Worm (Caenorhabditis elegans) whole organism, L1 larva: Measurements from ENCODE around the gene mrpl-51.
A peak's percentile ranks its signal among the peaks of the same experiment; 100 is the strongest.

Experiments
- C16A3.4 ChIP-seq: fragments of 150-350 bp; optimal IDR thresholded peaks from 2 replicates; lab custom pipeline; 2014; ENCODE audit warnings: missing biosample characterization, missing genetic modification characterization
- F16B12.6 ChIP-seq: fragments of 150-350 bp; optimal IDR thresholded peaks from 2 replicates; lab custom pipeline; 2014; ENCODE audit warnings: missing biosample characterization, missing genetic modification characterization
- aly-2 ChIP-seq: fragments of 150-350 bp; optimal IDR thresholded peaks from 2 replicates; lab custom pipeline; 2014; ENCODE audit warnings: missing biosample characterization, missing genetic modification characterization
- ama-1 ChIP-seq: fragments of 150-350 bp; optimal IDR thresholded peaks from 2 replicates; lab custom pipeline; 2014
- blmp-1 ChIP-seq: fragments of 150-350 bp; optimal IDR thresholded peaks from 2 replicates; lab custom pipeline; 2014; ENCODE audit warnings: missing biosample characterization, missing genetic modification characterization
- ceh-8 ChIP-seq: fragments of 200-800 bp; sonication (Bioruptor generic); optimal IDR thresholded peaks from 2 replicates; lab custom pipeline; 2018; ENCODE audit warnings: mild to moderate bottlenecking, missing genetic modification characterization, moderate library complexity, missing compliant biosample characterization
- elt-3 ChIP-seq, 6 experiments: fragments of 150-350 bp in 1 of 6; sonication (generic microtip); optimal IDR thresholded peaks; 2 replicates each; lab custom pipeline; 2017 to 2018; ENCODE audit warnings: missing biosample characterization in 6 of 6, missing genetic modification characterization in 6 of 6, inconsistent platforms in 1 of 6
- fos-1 ChIP-seq: fragments of 150-350 bp; optimal IDR thresholded peaks from 2 replicates; lab custom pipeline; 2014; ENCODE audit warnings: missing biosample characterization, missing genetic modification characterization
- grh-1 ChIP-seq: fragments of 200-800 bp; sonication (Bioruptor generic); IDR thresholded peaks from 2 replicates; pipeline ENCODE4 v1.3.6; 2022; ENCODE audit warnings: missing genetic modification reagents, missing genetic modification characterization, missing compliant biosample characterization
- hlh-17 ChIP-seq: fragments of 200-800 bp; sonication (Bioruptor generic); optimal IDR thresholded peaks from 2 replicates; lab custom pipeline; 2018; ENCODE audit warnings: missing genetic modification characterization, mild to moderate bottlenecking, missing compliant biosample characterization, moderate library complexity, borderline replicate concordance
- hlh-4 ChIP-seq: sonication (generic microtip); optimal IDR thresholded peaks from 2 replicates; lab custom pipeline; 2016; ENCODE audit warnings: mild to moderate bottlenecking, missing genetic modification characterization, missing compliant biosample characterization
- hpl-2 ChIP-seq: fragments of 150-350 bp; optimal IDR thresholded peaks from 2 replicates; lab custom pipeline; 2014; ENCODE audit warnings: missing biosample characterization, missing genetic modification reagents, missing genetic modification characterization
- irx-1 ChIP-seq: sonication (generic microtip); optimal IDR thresholded peaks from 2 replicates; lab custom pipeline; 2016; ENCODE audit warnings: missing genetic modification characterization, missing compliant biosample characterization
- isw-1 ChIP-seq: fragments of 200-800 bp; sonication (Bioruptor generic); IDR thresholded peaks from 2 replicates; pipeline ENCODE4 v1.3.6; 2022; ENCODE audit warnings: missing genetic modification characterization, missing compliant biosample characterization
- jun-1 ChIP-seq: fragments of 150-350 bp; optimal IDR thresholded peaks from 2 replicates; lab custom pipeline; 2014; ENCODE audit warnings: missing biosample characterization, missing genetic modification reagents, missing genetic modification characterization
- lin-13 ChIP-seq: fragments of 150-350 bp; optimal IDR thresholded peaks from 2 replicates; lab custom pipeline; 2014; ENCODE audit warnings: missing biosample characterization, missing genetic modification reagents, missing genetic modification characterization
- lin-14 ChIP-seq: fragments of 200-800 bp; sonication (Bioruptor generic); optimal IDR thresholded peaks from 2 replicates; lab custom pipeline; 2018; ENCODE audit warnings: mild to moderate bottlenecking, missing genetic modification characterization, moderate library complexity, missing compliant biosample characterization
- lin-35 ChIP-seq, 2 experiments: fragments of 150-350 bp; optimal IDR thresholded peaks; 2 replicates each; lab custom pipeline; 2014; ENCODE audit warnings: missing biosample characterization in 2 of 2, missing genetic modification characterization in 2 of 2, missing genetic modification reagents in 2 of 2
- lin-39 ChIP-seq: fragments of 150-350 bp; optimal IDR thresholded peaks from 2 replicates; lab custom pipeline; 2014; ENCODE audit warnings: missing biosample characterization, missing genetic modification reagents, missing genetic modification characterization
- mab-9 ChIP-seq: fragments of 200-800 bp; sonication (Bioruptor generic); IDR thresholded peaks from 2 replicates; pipeline ENCODE4 v1.3.6; 2022; ENCODE audit warnings: missing genetic modification reagents, missing genetic modification characterization, missing compliant biosample characterization
- mdl-1 ChIP-seq, 2 experiments: fragments of 150-350 bp; optimal IDR thresholded peaks; 2 replicates each; lab custom pipeline; 2014 to 2017; ENCODE audit warnings: missing biosample characterization in 2 of 2, missing genetic modification characterization in 2 of 2, inconsistent platforms in 1 of 2
- mef-2 ChIP-seq: fragments of 150-350 bp; optimal IDR thresholded peaks from 2 replicates; lab custom pipeline; 2014; ENCODE audit warnings: missing biosample characterization, missing genetic modification characterization
- nhr-19 ChIP-seq: fragments of 200-800 bp; sonication (Bioruptor generic); conservative IDR thresholded peaks from 2 replicates; pipeline ENCODE4 v1.3.6; 2022; ENCODE audit warnings: missing genetic modification characterization, missing compliant biosample characterization
- nhr-20 ChIP-seq: sonication (generic microtip); optimal IDR thresholded peaks from 2 replicates; lab custom pipeline; 2016; ENCODE audit warnings: mild to moderate bottlenecking, missing genetic modification characterization, missing compliant biosample characterization
- nhr-71 ChIP-seq: sonication (generic microtip); optimal IDR thresholded peaks from 2 replicates; lab custom pipeline; 2016; ENCODE audit warnings: mild to moderate bottlenecking, missing genetic modification characterization, moderate library complexity, missing compliant biosample characterization
- nhr-84 ChIP-seq: sonication (generic microtip); optimal IDR thresholded peaks from 2 replicates; lab custom pipeline; 2017; ENCODE audit warnings: missing biosample characterization, missing genetic modification characterization
- nhr-85 ChIP-seq: sonication (generic microtip); peaks from one replicate; lab custom pipeline; 2016; ENCODE audit warnings: missing genetic modification characterization, inconsistent platforms, missing compliant biosample characterization
- nhr-90 ChIP-seq: sonication (generic microtip); optimal IDR thresholded peaks from 2 replicates; lab custom pipeline; 2016; ENCODE audit warnings: mild to moderate bottlenecking, missing genetic modification characterization, missing compliant biosample characterization; ENCODE audit not compliant: poor library complexity
- pag-3 ChIP-seq: sonication (generic microtip); optimal IDR thresholded peaks from 2 replicates; lab custom pipeline; 2017; ENCODE audit warnings: missing genetic modification characterization, mild to moderate bottlenecking, missing compliant biosample characterization, antibody characterized with exemption, borderline replicate concordance; ENCODE audit not compliant: insufficient read depth
- pax-3 ChIP-seq: fragments of 200-800 bp; sonication (Bioruptor generic); optimal IDR thresholded peaks from 2 replicates; lab custom pipeline; 2018; ENCODE audit warnings: mild to moderate bottlenecking, missing genetic modification characterization, moderate library complexity, missing compliant biosample characterization
- rnt-1 ChIP-seq: sonication (generic microtip); optimal IDR thresholded peaks from 2 replicates; lab custom pipeline; 2016; ENCODE audit warnings: mild to moderate bottlenecking, missing genetic modification characterization, moderate library complexity, missing compliant biosample characterization
- snpc-4 ChIP-seq: fragments of 150-350 bp; optimal IDR thresholded peaks from 2 replicates; lab custom pipeline; 2014; ENCODE audit warnings: missing biosample characterization, missing genetic modification characterization
- snu-23 ChIP-seq: sonication (generic microtip); optimal IDR thresholded peaks from 2 replicates; lab custom pipeline; 2016; ENCODE audit warnings: missing genetic modification characterization, missing compliant biosample characterization
- sptf-1 ChIP-seq: fragments of 150-350 bp; optimal IDR thresholded peaks from 2 replicates; lab custom pipeline; 2014; ENCODE audit warnings: missing biosample characterization, missing genetic modification characterization
- sup-37 ChIP-seq: fragments of 200-800 bp; sonication (Bioruptor generic); optimal IDR thresholded peaks from 2 replicates; lab custom pipeline; 2018; ENCODE audit warnings: mild to moderate bottlenecking, missing genetic modification characterization, missing compliant biosample characterization
- swsn-7 ChIP-seq: sonication (generic microtip); optimal IDR thresholded peaks from 2 replicates; lab custom pipeline; 2016; ENCODE audit warnings: missing genetic modification characterization, missing compliant biosample characterization
- tbx-2 ChIP-seq: sonication (generic microtip); optimal IDR thresholded peaks from 2 replicates; lab custom pipeline; 2016; ENCODE audit warnings: missing genetic modification characterization, missing compliant biosample characterization
- tlp-1 ChIP-seq: fragments of 150-350 bp; optimal IDR thresholded peaks from 2 replicates; lab custom pipeline; 2014; ENCODE audit warnings: missing biosample characterization, missing genetic modification characterization
- unc-30 ChIP-seq: sonication (generic microtip); optimal IDR thresholded peaks from 2 replicates; lab custom pipeline; 2017; ENCODE audit warnings: missing biosample characterization, missing genetic modification characterization
- vab-15 ChIP-seq: sonication (generic microtip); optimal IDR thresholded peaks from 2 replicates; lab custom pipeline; 2017; ENCODE audit warnings: missing genotype, mild to moderate bottlenecking, missing genetic modification characterization, missing compliant biosample characterization
- xbp-1 ChIP-seq: sonication (generic microtip); optimal IDR thresholded peaks from 2 replicates; lab custom pipeline; 2016; ENCODE audit warnings: missing genetic modification characterization, missing compliant biosample characterization
- zip-4 ChIP-seq: fragments of 200-800 bp; sonication (Bioruptor generic); optimal IDR thresholded peaks from 2 replicates; lab custom pipeline; 2018; ENCODE audit warnings: mild to moderate bottlenecking, missing genetic modification characterization, moderate library complexity, missing compliant biosample characterization
- ztf-4 ChIP-seq: fragments of 150-350 bp; optimal IDR thresholded peaks from 2 replicates; lab custom pipeline; 2014; ENCODE audit warnings: missing biosample characterization, missing genetic modification characterization

mrpl-51 gene

ce11 chrIV:12015586-12015985, 15.5 kb upstream of the mrpl-51 start, which contains the start of gene lips-6:
lips-6 (minus strand) TSS chrIV:12015686.
- TF ChIP-seq fos-1 (tag; lab: Kevin White, UChicago) (no peak), ceh-8 (no peak), sup-37 (no peak), pax-3 (no peak), hpl-2 (no peak), tlp-1 (tag; lab: Kevin White, UChicago) (no peak), aly-2 (no peak), ztf-4 (tag; lab: Kevin White, UChicago) (no peak), hlh-17 (GFP tag; lab: Kevin White, UChicago) (no peak), pag-3 (tag; lab: Kevin White, UChicago) (no peak)

- TF ChIP-seq nhr-19 (GFP tag; lab: Robert Waterston, UW) (no peak), jun-1 (tag; lab: Kevin White, UChicago) (no peak), nhr-84 (no peak), zip-4 (GFP tag; lab: Kevin White, UChicago) (no peak), lin-13 (GFP tag; lab: Kevin White, UChicago) (no peak), hlh-4 (tag; lab: Kevin White, UChicago) (no peak), swsn-7 (tag; lab: Kevin White, UChicago) (no peak), grh-1 (GFP tag; lab: Robert Waterston, UW) (no peak), hlh-17 (GFP tag; lab: Kevin White, UChicago) (no peak), nhr-90 (no peak), xbp-1 (tag; lab: Kevin White, UChicago) (no peak), nhr-85 (tag; lab: Kevin White, UChicago) (peak; percentile 48), vab-15 (no peak), blmp-1 (tag; lab: Kevin White, UChicago) (peak; percentile 74)
Measured at ce11 chrIV:12018920-12019319, 12.2 kb upstream of the mrpl-51 start.

ce11 chrIV:12021360-12021759, 9.8 kb upstream of the mrpl-51 start:
- TF ChIP-seq F16B12.6 (tag; lab: Kevin White, UChicago) (no peak), elt-3 (tag; optimal IDR thresholded peaks at IDR 0.05; lab: Kevin White, UChicago) (peak in 5 of 6 experiments; percentile 6 to 64 (median 52)), snu-23 (GFP tag; lab: Kevin White, UChicago) (peak; percentile 37), irx-1 (tag; lab: Kevin White, UChicago) (peak; percentile 37), lin-35 (GFP tag; optimal IDR thresholded peaks at IDR 0.05; lab: Kevin White, UChicago) (peak in 1 of 2 experiments; percentile 10), tlp-1 (tag; lab: Kevin White, UChicago) (no peak), nhr-90 (peak; percentile 43), lin-39 (tag; lab: Kevin White, UChicago) (peak; percentile 14), nhr-85 (tag; lab: Kevin White, UChicago) (peak; percentile 94), blmp-1 (tag; lab: Kevin White, UChicago) (peak; percentile 58), nhr-71 (tag; lab: Kevin White, UChicago) (peak; percentile 75), mab-9 (GFP tag; lab: Robert Waterston, UW) (no peak), nhr-20 (peak; percentile 66), tbx-2 (tag; lab: Kevin White, UChicago) (peak; percentile 9), lin-14 (GFP tag; lab: Kevin White, UChicago) (peak; percentile 79)

- TF ChIP-seq blmp-1 (tag; lab: Kevin White, UChicago): no peak
- TF ChIP-seq C16A3.4 (tag; lab: Kevin White, UChicago): no peak
- TF ChIP-seq isw-1: no peak
- no peak for TF ChIP-seq snu-23 (GFP tag; lab: Kevin White, UChicago)
- TF ChIP-seq rnt-1 (tag; lab: Kevin White, UChicago): no peak
- no peak for TF ChIP-seq hlh-4 (tag; lab: Kevin White, UChicago)
- TF ChIP-seq sptf-1 (tag; lab: Kevin White, UChicago): no peak
- TF ChIP-seq lin-39 (tag; lab: Kevin White, UChicago): no peak
- no peak for TF ChIP-seq mdl-1 (tag; optimal IDR thresholded peaks at IDR 0.05; lab: Kevin White, UChicago)
- TF ChIP-seq aly-2: no peak
- TF ChIP-seq elt-3 (tag; optimal IDR thresholded peaks at IDR 0.05; lab: Kevin White, UChicago): no peak
- no peak for TF ChIP-seq unc-30 (tag; lab: Kevin White, UChicago)
- no peak for TF ChIP-seq swsn-7 (tag; lab: Kevin White, UChicago)
- no peak for TF ChIP-seq mef-2
- no peak for TF ChIP-seq ama-1
- TF ChIP-seq snpc-4 (tag; lab: Kevin White, UChicago): no peak
- TF ChIP-seq lin-13 (GFP tag; lab: Kevin White, UChicago): no peak
Measured at ce11 chrIV:12029074-12029473, 2.0 kb upstream of the mrpl-51 start, which contains the start of gene tgn-38. tgn-38 (minus strand) TSS chrIV:12029174.
